Worm (Caenorhabditis elegans): ENCODE results near the gene T21C12.8.

- TF ChIP-seq pax-1 (tag; optimal IDR thresholded peaks at IDR 0.05) = no peak
- no peak for TF ChIP-seq dve-1 (tag; optimal IDR thresholded peaks at IDR 0.05)
Measured at ce11 chrIII:10524823-10525222, 28.0 kb downstream of the T21C12.8 start.
